Worm (Caenorhabditis elegans): ENCODE results near the gene Y43F8C.6.
A peak's percentile ranks its signal among the peaks of the same experiment; 100 is the strongest.

Y43F8C.6 gene

ce11 chrV:19668213-19668612 lies 27.5 kb upstream of the Y43F8C.6 start:
- TF ChIP-seq die-1 (tag; optimal IDR thresholded peaks at IDR 0.05) (no peak), cebp-2 (GFP tag; IDR thresholded peaks at IDR 0.05) (no peak), tlf-1 (GFP tag; optimal IDR thresholded peaks at IDR 0.05) (no peak), repo-1 (tag; optimal IDR thresholded peaks at IDR 0.05) (no peak), chd-7 (tag; optimal IDR thresholded peaks at IDR 0.05) (no peak), him-1 (tag; optimal IDR thresholded peaks at IDR 0.05) (no peak), B0019.2 (GFP tag; conservative IDR thresholded peaks at IDR 0.05) (no peak), K11D2.4 (GFP tag; IDR thresholded peaks at IDR 0.05) (no peak), lsy-27 (tag; optimal IDR thresholded peaks at IDR 0.05; ENCODE audit: borderline replicate concordance, insufficient read depth) (no peak), mxl-1 (tag; optimal IDR thresholded peaks at IDR 0.05) (no peak), let-526 (GFP tag; IDR thresholded peaks at IDR 0.05) (no peak), hmg-20 (GFP tag; IDR thresholded peaks at IDR 0.05) (no peak)

- TF ChIP-seq nhr-90 (tag; optimal IDR thresholded peaks at IDR 0.05) (no peak), ceh-58 (GFP tag; IDR thresholded peaks at IDR 0.05) (no peak), lir-1 (GFP tag; conservative IDR thresholded peaks at IDR 0.05) (no peak), D2030.7 (GFP tag; IDR thresholded peaks at IDR 0.05) (no peak), ztf-6 (GFP tag; IDR thresholded peaks at IDR 0.05) (no peak), lin-35 (GFP tag; optimal IDR thresholded peaks at IDR 0.05) (no peak), B0261.1 (tag; optimal IDR thresholded peaks at IDR 0.05) (peak; percentile 35), tbp1 (GFP tag; optimal IDR thresholded peaks at IDR 0.05) (peak; percentile 74), rpc-1 (optimal IDR thresholded peaks at IDR 0.05) (peak; percentile 29), rpc-1 (tag; optimal IDR thresholded peaks at IDR 0.05) (peak; percentile 66)
Measured at ce11 chrV:19667716-19668115, 27.0 kb upstream of the Y43F8C.6 start.

- TF ChIP-seq ekl-4 (GFP tag; IDR thresholded peaks at IDR 0.05) = no peak
- TF ChIP-seq hmg-1.2 (GFP tag; IDR thresholded peaks at IDR 0.05) = peak; percentile 26; the same call in 1 of the 2 replicates
Measured at ce11 chrV:19666308-19666707, 25.6 kb upstream of the Y43F8C.6 start.

- TF ChIP-seq dox-1 (GFP tag; IDR thresholded peaks at IDR 0.05) (no peak), unc-130 (GFP tag; optimal IDR thresholded peaks at IDR 0.05) (no peak), dpff-1 (tag; optimal IDR thresholded peaks at IDR 0.05) (no peak), F39B2.1 (GFP tag; IDR thresholded peaks at IDR 0.05) (no peak), lag-1 (GFP tag; IDR thresholded peaks at IDR 0.05) (no peak), hsf-1 (GFP tag; IDR thresholded peaks at IDR 0.05) (no peak), ama-1 (optimal IDR thresholded peaks at IDR 0.05) (no peak), ama-1 (GFP tag; optimal IDR thresholded peaks at IDR 0.05) (no peak), cebp-2 (GFP tag; IDR thresholded peaks at IDR 0.05) (no peak), rpc-1 (optimal IDR thresholded peaks at IDR 0.05) (no peak), rpc-1 (tag; optimal IDR thresholded peaks at IDR 0.05) (no peak), madf-10 (tag; optimal IDR thresholded peaks at IDR 0.05) (no peak), Y79H2A.3 (GFP tag; conservative IDR thresholded peaks at IDR 0.05) (no peak), bed-1 (GFP tag; IDR thresholded peaks at IDR 0.05) (no peak), ceh-91 (GFP tag; IDR thresholded peaks at IDR 0.05) (no peak), nfya-2 (GFP tag; IDR thresholded peaks at IDR 0.05) (no peak), ceh-79 (tag; optimal IDR thresholded peaks at IDR 0.05) (no peak), cebp-1 (GFP tag; IDR thresholded peaks at IDR 0.05) (no peak), cebp-1 (tag; optimal IDR thresholded peaks at IDR 0.05) (no peak), chd-7 (tag; optimal IDR thresholded peaks at IDR 0.05) (no peak), hmg-20 (GFP tag; IDR thresholded peaks at IDR 0.05) (no peak)
Measured at ce11 chrV:19664574-19664973, 23.9 kb upstream of the Y43F8C.6 start.

Measured in whole organism, young adult.